Fruit fly (Drosophila melanogaster) whole organism, pupa: ENCODE results near the gene Hr39.

ENCODE experiments used
- CG10348 ChIP-seq: fragments of 200-800 bp; sonication (Bioruptor generic); IDR thresholded peaks from 2 replicates; pipeline ENCODE4 v1.3.6; 2022; ENCODE audit warnings: missing biosample characterization, missing genetic modification characterization
- CG14655 ChIP-seq: fragments of 200-800 bp; sonication (Bioruptor generic); optimal IDR thresholded peaks from 3 replicates; lab custom pipeline; 2017; ENCODE audit warnings: mild to moderate bottlenecking, missing biosample characterization, missing genetic modification reagents, missing genetic modification characterization
- CG32121 ChIP-seq: fragments of 200-800 bp; sonication (Bioruptor generic); IDR thresholded peaks from 2 replicates; pipeline ENCODE4 v1.3.6; 2022; ENCODE audit warnings: missing biosample characterization, missing genetic modification characterization
- CG4496 ChIP-seq: fragments of 200-800 bp; sonication (Bioruptor generic); IDR thresholded peaks from 3 replicates; pipeline ENCODE4 v1.3.6; 2022; ENCODE audit warnings: missing biosample characterization, missing genetic modification characterization
- EcR ChIP-seq: fragments of 200-800 bp; sonication (Bioruptor generic); optimal IDR thresholded peaks from 3 replicates; lab custom pipeline; 2019; ENCODE audit warnings: missing biosample characterization, missing genetic modification characterization, mild to moderate bottlenecking, moderate library complexity, missing genetic modification reagents
- Pif1A ChIP-seq: fragments of 200-800 bp; sonication (Bioruptor generic); optimal IDR thresholded peaks from 3 replicates; lab custom pipeline; 2016; ENCODE audit warnings: missing biosample characterization, missing genetic modification characterization

DNA sequence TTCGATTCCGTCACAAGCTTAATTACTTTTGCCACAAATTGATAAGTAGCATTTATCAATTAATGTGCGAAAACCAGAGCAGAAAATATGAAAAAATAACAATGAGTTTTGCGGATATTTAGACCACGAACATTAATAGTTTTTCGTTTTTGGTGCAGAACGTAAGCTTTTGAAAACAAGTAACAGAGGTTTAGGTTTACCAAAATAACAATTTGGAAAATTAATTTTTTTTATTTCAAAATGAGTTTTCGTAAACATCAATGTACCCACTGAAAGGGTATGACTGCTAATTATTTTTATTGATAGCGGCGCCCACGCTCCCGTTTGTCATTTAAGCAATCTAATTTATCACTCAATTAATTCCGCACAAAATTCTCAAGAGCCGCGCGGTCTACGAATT, 41.7 kb upstream of the Hr39 start:
- TF ChIP-seq CG4496 = no peak
- no peak for TF ChIP-seq EcR (GFP tag; lab: Kevin White, UChicago)
- TF ChIP-seq Pif1A (GFP tag; lab: Kevin White, UChicago) = no peak
- TF ChIP-seq CG32121 (GFP tag; lab: Robert Waterston, UW) = no peak
- TF ChIP-seq CG10348 (GFP tag; lab: Robert Waterston, UW) = no peak
- TF ChIP-seq CG14655 (GFP tag; lab: Kevin White, UChicago) = no peak
